Worm (Caenorhabditis elegans) whole organism, L4 larva: ENCODE results near the gene F41B4.3.
A peak's percentile ranks its signal among the peaks of the same experiment; 100 is the strongest.

Experiments
- D1046.2 ChIP-seq: fragments of 200-800 bp; sonication (Bioruptor generic); IDR thresholded peaks from 2 replicates; pipeline ENCODE4 v1.3.6; 2022; ENCODE audit warnings: missing genetic modification characterization, missing compliant biosample characterization
- F10B5.3 ChIP-seq: sonication (generic microtip); optimal IDR thresholded peaks from 2 replicates; lab custom pipeline; 2016; ENCODE audit warnings: mild to moderate bottlenecking, missing genetic modification characterization, missing compliant biosample characterization
- F26F4.8 ChIP-seq: fragments of 200-800 bp; sonication (Bioruptor generic); conservative IDR thresholded peaks from 2 replicates; pipeline ENCODE4 v1.3.6; 2022; ENCODE audit warnings: missing genetic modification characterization, missing compliant biosample characterization
- Y105C5A.15 ChIP-seq: fragments of 200-800 bp; sonication (Bioruptor generic); IDR thresholded peaks from 2 replicates; pipeline ENCODE4 v1.3.6; 2022; ENCODE audit warnings: missing genetic modification characterization, missing compliant biosample characterization
- Y5F2A.4 ChIP-seq: fragments of 200-800 bp; sonication (Bioruptor generic); optimal IDR thresholded peaks from 2 replicates; lab custom pipeline; 2018; ENCODE audit warnings: mild to moderate bottlenecking, missing genetic modification characterization, missing compliant biosample characterization
- Y75B8A.6 ChIP-seq: fragments of 200-800 bp; sonication (Bioruptor generic); IDR thresholded peaks from 2 replicates; pipeline ENCODE4 v1.3.6; 2022; ENCODE audit warnings: missing genetic modification reagents, missing genetic modification characterization, missing compliant biosample characterization
- aha-1 ChIP-seq: fragments of 150-350 bp; peaks from one replicate; lab custom pipeline; 2014; ENCODE audit warnings: missing biosample characterization, missing genetic modification characterization
- aly-2 ChIP-seq: sonication (generic microtip); optimal IDR thresholded peaks from 2 replicates; lab custom pipeline; 2018; ENCODE audit warnings: missing biosample characterization, missing genetic modification characterization
- arid-1 ChIP-seq: fragments of 200-800 bp; sonication (Bioruptor generic); conservative IDR thresholded peaks from 2 replicates; pipeline ENCODE4 v1.3.6; 2022; ENCODE audit warnings: missing genetic modification reagents, missing genetic modification characterization, missing compliant biosample characterization
- attf-4 ChIP-seq: sonication (generic microtip); optimal IDR thresholded peaks from 3 replicates; lab custom pipeline; 2017; ENCODE audit warnings: missing biosample characterization, missing genetic modification characterization
- ceh-20 ChIP-seq: fragments of 200-800 bp; sonication (Bioruptor generic); IDR thresholded peaks from 2 replicates; pipeline ENCODE4 v1.3.6; 2022; ENCODE audit warnings: missing genetic modification reagents, missing genetic modification characterization, missing compliant biosample characterization
- ceh-32 ChIP-seq: sonication (generic microtip); optimal IDR thresholded peaks from 2 replicates; lab custom pipeline; 2016; ENCODE audit warnings: mild to moderate bottlenecking, missing genetic modification characterization, missing compliant biosample characterization; ENCODE audit not compliant: poor library complexity
- ceh-44 ChIP-seq: fragments of 200-800 bp; sonication (Bioruptor generic); IDR thresholded peaks from 2 replicates; pipeline ENCODE4 v1.3.6; 2022; ENCODE audit warnings: missing genetic modification reagents, missing genetic modification characterization, missing compliant biosample characterization
- ceh-62 ChIP-seq: sonication (generic microtip); optimal IDR thresholded peaks from 2 replicates; lab custom pipeline; 2017; ENCODE audit warnings: missing biosample characterization, missing genetic modification characterization
- cey-2 ChIP-seq: sonication (generic microtip); optimal IDR thresholded peaks from 3 replicates; lab custom pipeline; 2017; ENCODE audit warnings: missing genetic modification characterization, mild to moderate bottlenecking, missing compliant biosample characterization, antibody characterized with exemption, borderline replicate concordance; ENCODE audit not compliant: insufficient read depth
- dmd-6 ChIP-seq: fragments of 200-800 bp; sonication (Bioruptor generic); IDR thresholded peaks from 2 replicates; pipeline ENCODE4 v1.3.6; 2022; ENCODE audit warnings: missing genetic modification reagents, missing genetic modification characterization, missing compliant biosample characterization
- dmd-8 ChIP-seq: fragments of 200-800 bp; sonication (Bioruptor generic); IDR thresholded peaks from 2 replicates; pipeline ENCODE4 v1.3.6; 2022; ENCODE audit warnings: missing genetic modification characterization, missing compliant biosample characterization
- duxl-1 ChIP-seq: sonication (generic microtip); optimal IDR thresholded peaks from 2 replicates; lab custom pipeline; 2016; ENCODE audit warnings: mild to moderate bottlenecking, missing genetic modification characterization, moderate library complexity, missing compliant biosample characterization; ENCODE audit not compliant: poor library complexity
- egl-43 ChIP-seq: fragments of 200-800 bp; sonication (Bioruptor generic); IDR thresholded peaks from 2 replicates; pipeline ENCODE4 v1.3.6; 2022; ENCODE audit warnings: missing genetic modification reagents, missing genetic modification characterization, missing compliant biosample characterization
- fkh-10 ChIP-seq: fragments of 150-350 bp; optimal IDR thresholded peaks from 2 replicates; lab custom pipeline; 2014; ENCODE audit warnings: missing biosample characterization, missing genetic modification reagents, missing genetic modification characterization
- fos-1 ChIP-seq: fragments of 150-350 bp; optimal IDR thresholded peaks from 2 replicates; lab custom pipeline; 2014; ENCODE audit warnings: missing biosample characterization, missing genetic modification characterization
- gei-8 ChIP-seq: fragments of 200-800 bp; sonication (Bioruptor generic); optimal IDR thresholded peaks from 2 replicates; lab custom pipeline; 2018; ENCODE audit warnings: mild to moderate bottlenecking, missing genetic modification characterization, missing compliant biosample characterization
- hif-1 ChIP-seq, 2 experiments: sonication (generic microtip); optimal IDR thresholded peaks; 2 replicates each; lab custom pipeline; 2016 to 2017; ENCODE audit warnings: missing compliant biosample characterization in 2 of 2, missing genetic modification characterization in 2 of 2, missing genetic modification reagents in 2 of 2, missing genotype in 2 of 2, mild to moderate bottlenecking in 1 of 2
- hlh-30 ChIP-seq: sonication (generic microtip); optimal IDR thresholded peaks from 2 replicates; lab custom pipeline; 2017; ENCODE audit warnings: antibody characterized with exemption, mild to moderate bottlenecking, missing genetic modification characterization, missing compliant biosample characterization; ENCODE audit not compliant: insufficient read depth
- hmg-1.1 ChIP-seq: fragments of 200-800 bp; sonication (Bioruptor generic); IDR thresholded peaks from 2 replicates; pipeline ENCODE4 v1.3.6; 2022; ENCODE audit warnings: missing genetic modification reagents, missing genetic modification characterization, missing compliant biosample characterization
- jun-1 ChIP-seq: fragments of 150-350 bp; optimal IDR thresholded peaks from 2 replicates; lab custom pipeline; 2014; ENCODE audit warnings: missing biosample characterization, missing genetic modification reagents, missing genetic modification characterization
- lim-7 ChIP-seq: fragments of 200-800 bp; sonication (Bioruptor generic); IDR thresholded peaks from 2 replicates; pipeline ENCODE4 v1.3.6; 2022; ENCODE audit warnings: missing genetic modification characterization, missing compliant biosample characterization
- lin-29 ChIP-seq: fragments of 200-800 bp; sonication (Bioruptor generic); IDR thresholded peaks from 2 replicates; pipeline ENCODE4 v1.3.6; 2022; ENCODE audit warnings: missing genetic modification reagents, missing genetic modification characterization, missing compliant biosample characterization
- lsy-2 ChIP-seq, 2 experiments: fragments of 150-350 bp in 1 of 2; sonication (generic microtip) in 1 of 2; optimal IDR thresholded peaks; 2 replicates each; lab custom pipeline; 2014 to 2017; ENCODE audit warnings: missing biosample characterization in 2 of 2, missing genetic modification characterization in 2 of 2
- madf-9 ChIP-seq: fragments of 200-800 bp; sonication (Bioruptor generic); conservative IDR thresholded peaks from 2 replicates; pipeline ENCODE4 v1.3.6; 2022; ENCODE audit warnings: missing genetic modification reagents, missing genetic modification characterization, missing compliant biosample characterization
- mdt-29 ChIP-seq: fragments of 200-800 bp; sonication (Bioruptor generic); IDR thresholded peaks from 2 replicates; pipeline ENCODE4 v1.3.6; 2022; ENCODE audit warnings: missing genetic modification reagents, missing genetic modification characterization, missing compliant biosample characterization
- mes-2 ChIP-seq: sonication (generic microtip); optimal IDR thresholded peaks from 2 replicates; lab custom pipeline; 2016; ENCODE audit warnings: missing genotype, mild to moderate bottlenecking, missing genetic modification characterization, missing compliant biosample characterization; ENCODE audit not compliant: poor library complexity, severe bottlenecking
- mxl-3 ChIP-seq: fragments of 200-800 bp; sonication (Bioruptor generic); optimal IDR thresholded peaks from 2 replicates; lab custom pipeline; 2018; ENCODE audit warnings: mild to moderate bottlenecking, missing genetic modification characterization, missing compliant biosample characterization
- nhr-10 ChIP-seq: fragments of 150-350 bp; optimal IDR thresholded peaks from 2 replicates; lab custom pipeline; 2014; ENCODE audit warnings: missing biosample characterization, missing genetic modification characterization
- nhr-102 ChIP-seq: sonication (generic microtip); optimal IDR thresholded peaks from 2 replicates; lab custom pipeline; 2016; ENCODE audit warnings: mild to moderate bottlenecking, missing genetic modification characterization, moderate library complexity, missing compliant biosample characterization
- nhr-48 ChIP-seq: sonication (generic microtip); optimal IDR thresholded peaks from 2 replicates; lab custom pipeline; 2016; ENCODE audit warnings: mild to moderate bottlenecking, missing genetic modification characterization, missing compliant biosample characterization
- nhr-76 ChIP-seq: fragments of 150-350 bp; optimal IDR thresholded peaks from 2 replicates; lab custom pipeline; 2014; ENCODE audit warnings: missing biosample characterization, missing genetic modification characterization
- php-3 ChIP-seq: fragments of 200-800 bp; sonication (Bioruptor generic); IDR thresholded peaks from 2 replicates; pipeline ENCODE4 v1.3.6; 2022; ENCODE audit warnings: missing genetic modification reagents, missing genetic modification characterization, missing compliant biosample characterization
- pqm-1 ChIP-seq: sonication (generic microtip); optimal IDR thresholded peaks from 2 replicates; lab custom pipeline; 2017; ENCODE audit warnings: missing biosample characterization, missing genetic modification characterization
- sdz-12 ChIP-seq: fragments of 200-800 bp; sonication (Bioruptor generic); optimal IDR thresholded peaks from 2 replicates; lab custom pipeline; 2018; ENCODE audit warnings: mild to moderate bottlenecking, missing genetic modification characterization, missing compliant biosample characterization
- skn-1 ChIP-seq: fragments of 150-350 bp; optimal IDR thresholded peaks from 2 replicates; lab custom pipeline; 2014; ENCODE audit warnings: missing biosample characterization, missing genetic modification characterization
- tag-97 ChIP-seq: fragments of 200-800 bp; sonication (Bioruptor generic); IDR thresholded peaks from 2 replicates; pipeline ENCODE4 v1.3.6; 2022; ENCODE audit warnings: missing genetic modification characterization, missing compliant biosample characterization
- unc-62 ChIP-seq, 3 experiments: fragments of 150-350 bp in 1 of 3; sonication (generic microtip); optimal IDR thresholded peaks in 2 of 3; peaks in 1 of 3; 1 replicate in 1 of 3; 2 replicates in 2 of 3; lab custom pipeline; 2014 to 2017; ENCODE audit warnings: missing biosample characterization in 3 of 3, missing genetic modification characterization in 3 of 3, missing genetic modification reagents in 3 of 3, missing genotype in 1 of 3
- zfp-2 ChIP-seq: sonication (generic microtip); optimal IDR thresholded peaks from 2 replicates; lab custom pipeline; 2016; ENCODE audit warnings: mild to moderate bottlenecking, missing genetic modification characterization, missing compliant biosample characterization
- zfp-3 ChIP-seq: fragments of 200-800 bp; sonication (Bioruptor generic); conservative IDR thresholded peaks from 2 replicates; pipeline ENCODE4 v1.3.6; 2022; ENCODE audit warnings: missing genetic modification reagents, missing genetic modification characterization, missing compliant biosample characterization
- zip-11 ChIP-seq: fragments of 200-800 bp; sonication (Bioruptor generic); IDR thresholded peaks from 2 replicates; pipeline ENCODE4 v1.3.6; 2022; ENCODE audit warnings: missing genetic modification characterization, missing compliant biosample characterization

Gene F41B4.3

ce11 chrX:6818036-6818488, 17.9 kb downstream of the F41B4.3 start, which contains the start of gene dhs-28 (continued):
- TF ChIP-seq skn-1 (no peak), mdt-29 (GFP tag; lab: Robert Waterston, UW) (no peak), unc-62 (GFP tag; optimal IDR thresholded peaks at IDR 0.05 in 1 of 2; lab: Kevin White, UChicago) (no peak), unc-62 (tag; optimal IDR thresholded peaks at IDR 0.05; lab: Kevin White, UChicago) (no peak), aha-1 (tag; lab: Kevin White, UChicago) (peak; percentile 87), mxl-3 (peak; percentile 14), jun-1 (tag; lab: Kevin White, UChicago) (peak; percentile 20), duxl-1 (tag; lab: Kevin White, UChicago) (no peak), fos-1 (no peak), hif-1 (tag; optimal IDR thresholded peaks at IDR 0.05; lab: Kevin White, UChicago) (no peak), lsy-2 (tag; optimal IDR thresholded peaks at IDR 0.05; lab: Kevin White, UChicago) (peak in 1 of 2 experiments; percentile 36), tag-97 (GFP tag; lab: Robert Waterston, UW) (no peak), hlh-30 (tag; lab: Kevin White, UChicago) (peak; percentile 82)

- TF ChIP-seq aha-1 (tag; lab: Kevin White, UChicago) = peak; percentile 96
- TF ChIP-seq gei-8 (GFP tag; lab: Kevin White, UChicago) = no peak
Measured at ce11 chrX:6813025-6813424, 22.9 kb downstream of the F41B4.3 start.

DNA sequence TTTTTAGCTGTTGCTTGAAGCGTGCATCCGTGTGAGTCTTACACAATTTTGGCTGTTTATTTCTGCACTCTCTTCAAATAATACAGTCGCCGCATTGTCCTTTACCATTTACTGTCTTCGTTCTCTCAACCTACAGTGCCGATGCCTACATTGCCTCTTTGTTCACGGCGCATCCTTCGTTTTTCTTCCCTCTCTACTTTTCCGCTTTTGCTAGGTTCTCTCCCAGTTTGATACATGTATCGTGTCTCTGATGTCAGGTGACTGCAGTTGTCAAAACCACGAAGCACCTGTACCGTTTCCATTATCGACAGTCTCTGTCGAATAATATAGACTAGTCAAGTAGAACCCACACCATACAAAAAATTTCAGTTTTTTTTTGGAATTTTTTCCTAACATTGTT, 27.3 kb downstream of the F41B4.3 start:
- TF ChIP-seq lim-7 (GFP tag; lab: Robert Waterston, UW) = no peak
- TF ChIP-seq F10B5.3 (tag; lab: Kevin White, UChicago) = no peak
- no peak for TF ChIP-seq Y5F2A.4 (GFP tag; lab: Kevin White, UChicago)
- TF ChIP-seq sdz-12 (GFP tag; lab: Kevin White, UChicago) = no peak
- TF ChIP-seq nhr-102 (tag; lab: Kevin White, UChicago) = no peak
- TF ChIP-seq zfp-3 (GFP tag; lab: Robert Waterston, UW) = no peak
- peak; percentile 26 for TF ChIP-seq pqm-1 (tag; lab: Kevin White, UChicago)
- TF ChIP-seq fkh-10 (GFP tag; lab: Kevin White, UChicago) = no peak
- no peak for TF ChIP-seq zip-11 (GFP tag; lab: Robert Waterston, UW)
- no peak for TF ChIP-seq Y105C5A.15 (GFP tag; lab: Robert Waterston, UW)
- no peak for TF ChIP-seq nhr-76
- peak; percentile 65 for TF ChIP-seq dmd-6 (GFP tag; lab: Robert Waterston, UW)
- no peak for TF ChIP-seq aly-2 (tag; lab: Kevin White, UChicago)
- no peak for TF ChIP-seq nhr-10 (tag; lab: Kevin White, UChicago)
- no peak for TF ChIP-seq duxl-1 (tag; lab: Kevin White, UChicago)
- TF ChIP-seq nhr-48 = no peak
- TF ChIP-seq F26F4.8 (GFP tag; lab: Robert Waterston, UW) = no peak
- TF ChIP-seq ceh-32 (tag; lab: Kevin White, UChicago) = no peak
- no peak for TF ChIP-seq zfp-2 (tag; lab: Kevin White, UChicago)
- TF ChIP-seq mxl-3 = peak; percentile 60
- TF ChIP-seq php-3 (GFP tag; lab: Robert Waterston, UW) = no peak
- 0 out of 2 replicates have a peak, but pooled peaks have one; percentile 30 for TF ChIP-seq hmg-1.1 (GFP tag; lab: Robert Waterston, UW)
- TF ChIP-seq attf-4 (tag; lab: Kevin White, UChicago) = no peak
- peak; percentile 50 for TF ChIP-seq mes-2 (tag; lab: Kevin White, UChicago)
- no peak for TF ChIP-seq ceh-44 (GFP tag; lab: Robert Waterston, UW)
- no peak for TF ChIP-seq lsy-2 (tag; optimal IDR thresholded peaks at IDR 0.05; lab: Kevin White, UChicago)
- TF ChIP-seq madf-9 (GFP tag; lab: Robert Waterston, UW) = no peak
- TF ChIP-seq arid-1 = no peak
- no peak for TF ChIP-seq D1046.2
- TF ChIP-seq cey-2 = no peak
- TF ChIP-seq Y75B8A.6 (GFP tag; lab: Robert Waterston, UW) = no peak
- TF ChIP-seq dmd-8 = no peak
- TF ChIP-seq hlh-30 (tag; lab: Kevin White, UChicago) = peak; percentile 78
- no peak for TF ChIP-seq ceh-62 (tag; lab: Kevin White, UChicago)
- no peak for TF ChIP-seq tag-97 (GFP tag; lab: Robert Waterston, UW)
- TF ChIP-seq lin-29 (GFP tag; lab: Robert Waterston, UW) = no peak
- TF ChIP-seq egl-43 (GFP tag; lab: Robert Waterston, UW) = no peak
- no peak for TF ChIP-seq ceh-20
